Worm (Caenorhabditis elegans) whole organism, L4 larva: ENCODE measurements around the gene T16H12.9.

Source experiments
- F10B5.3 ChIP-seq: sonication (generic microtip); optimal IDR thresholded peaks from 2 replicates; lab custom pipeline; 2016; ENCODE audit warnings: mild to moderate bottlenecking, missing genetic modification characterization, missing compliant biosample characterization
- F44E2.7 ChIP-seq: fragments of 200-800 bp; sonication (Bioruptor generic); IDR thresholded peaks from 2 replicates; pipeline ENCODE4 v2.1.2; 2022; ENCODE audit warnings: missing genetic modification characterization, missing compliant biosample characterization
- R02D3.7 ChIP-seq: fragments of 150-350 bp; sonication (generic microtip); optimal IDR thresholded peaks from 3 replicates; lab custom pipeline; 2014; ENCODE audit warnings: missing biosample characterization, missing genetic modification characterization
- Y75B8A.6 ChIP-seq: fragments of 200-800 bp; sonication (Bioruptor generic); IDR thresholded peaks from 2 replicates; pipeline ENCODE4 v1.3.6; 2022; ENCODE audit warnings: missing genetic modification reagents, missing genetic modification characterization, missing compliant biosample characterization
- ceh-82 ChIP-seq: sonication (generic microtip); optimal IDR thresholded peaks from 2 replicates; lab custom pipeline; 2017; ENCODE audit warnings: missing biosample characterization, missing genetic modification characterization
- cey-2 ChIP-seq: sonication (generic microtip); optimal IDR thresholded peaks from 3 replicates; lab custom pipeline; 2017; ENCODE audit warnings: missing genetic modification characterization, mild to moderate bottlenecking, missing compliant biosample characterization, antibody characterized with exemption, borderline replicate concordance; ENCODE audit not compliant: insufficient read depth
- daf-16 ChIP-seq, 3 experiments: sonication (generic microtip); optimal IDR thresholded peaks; 2 replicates each; lab custom pipeline; 2016 to 2017; ENCODE audit warnings: missing genetic modification characterization in 3 of 3, missing genetic modification reagents in 3 of 3, mild to moderate bottlenecking in 2 of 3, missing compliant biosample characterization in 2 of 3, missing biosample characterization in 1 of 3, moderate library complexity in 1 of 3
- daf-19 ChIP-seq: fragments of 200-800 bp; sonication (Bioruptor generic); conservative IDR thresholded peaks from 2 replicates; pipeline ENCODE4 v1.3.6; 2022; ENCODE audit warnings: missing genetic modification characterization, missing compliant biosample characterization
- daf-8 ChIP-seq: fragments of 200-800 bp; sonication (Bioruptor generic); IDR thresholded peaks from 2 replicates; pipeline ENCODE4 v1.3.6; 2022; ENCODE audit warnings: missing genetic modification characterization, missing compliant biosample characterization
- dve-1 ChIP-seq: sonication (generic microtip); optimal IDR thresholded peaks from 2 replicates; lab custom pipeline; 2017; ENCODE audit warnings: antibody characterized with exemption, mild to moderate bottlenecking, missing genetic modification characterization, missing compliant biosample characterization; ENCODE audit not compliant: insufficient read depth
- egl-43 ChIP-seq: fragments of 200-800 bp; sonication (Bioruptor generic); IDR thresholded peaks from 2 replicates; pipeline ENCODE4 v1.3.6; 2022; ENCODE audit warnings: missing genetic modification reagents, missing genetic modification characterization, missing compliant biosample characterization
- fkh-10 ChIP-seq: fragments of 150-350 bp; optimal IDR thresholded peaks from 2 replicates; lab custom pipeline; 2014; ENCODE audit warnings: missing biosample characterization, missing genetic modification reagents, missing genetic modification characterization
- hlh-11 ChIP-seq: fragments of 200-800 bp; sonication (Bioruptor generic); optimal IDR thresholded peaks from 2 replicates; lab custom pipeline; 2018; ENCODE audit warnings: mild to moderate bottlenecking, missing genetic modification characterization, missing compliant biosample characterization
- hmg-1.1 ChIP-seq: fragments of 200-800 bp; sonication (Bioruptor generic); IDR thresholded peaks from 2 replicates; pipeline ENCODE4 v1.3.6; 2022; ENCODE audit warnings: missing genetic modification reagents, missing genetic modification characterization, missing compliant biosample characterization
- lin-13 ChIP-seq: fragments of 150-350 bp; optimal IDR thresholded peaks from 2 replicates; lab custom pipeline; 2014; ENCODE audit warnings: missing biosample characterization, missing genetic modification reagents, missing genetic modification characterization
- lin-29 ChIP-seq: fragments of 200-800 bp; sonication (Bioruptor generic); IDR thresholded peaks from 2 replicates; pipeline ENCODE4 v1.3.6; 2022; ENCODE audit warnings: missing genetic modification reagents, missing genetic modification characterization, missing compliant biosample characterization
- lir-3 ChIP-seq: sonication (generic microtip); optimal IDR thresholded peaks from 2 replicates; lab custom pipeline; 2016; ENCODE audit warnings: mild to moderate bottlenecking, missing genetic modification characterization, missing compliant biosample characterization
- lsy-2 ChIP-seq, 2 experiments: fragments of 150-350 bp in 1 of 2; sonication (generic microtip) in 1 of 2; optimal IDR thresholded peaks; 2 replicates each; lab custom pipeline; 2014 to 2017; ENCODE audit warnings: missing biosample characterization in 2 of 2, missing genetic modification characterization in 2 of 2
- madf-5 ChIP-seq, 2 experiments: fragments of 200-800 bp; sonication (Bioruptor generic); IDR thresholded peaks; 2 replicates each; pipeline ENCODE4 v1.3.6; 2022; ENCODE audit warnings: missing compliant biosample characterization in 2 of 2, missing genetic modification characterization in 2 of 2
- mes-2 ChIP-seq: sonication (generic microtip); optimal IDR thresholded peaks from 2 replicates; lab custom pipeline; 2016; ENCODE audit warnings: missing genotype, mild to moderate bottlenecking, missing genetic modification characterization, missing compliant biosample characterization; ENCODE audit not compliant: poor library complexity, severe bottlenecking
- mxl-3 ChIP-seq: fragments of 200-800 bp; sonication (Bioruptor generic); optimal IDR thresholded peaks from 2 replicates; lab custom pipeline; 2018; ENCODE audit warnings: mild to moderate bottlenecking, missing genetic modification characterization, missing compliant biosample characterization
- nhr-237 ChIP-seq: sonication (generic microtip); optimal IDR thresholded peaks from 2 replicates; lab custom pipeline; 2017; ENCODE audit warnings: missing biosample characterization, missing genetic modification characterization
- pha-4 ChIP-seq, 2 experiments: fragments of 150-350 bp in 1 of 2; fragments of 200-800 bp in 1 of 2; sonication (Bioruptor generic) in 1 of 2; IDR thresholded peaks in 1 of 2; optimal IDR thresholded peaks in 1 of 2; 2 replicates each; pipeline versions ENCODE4 v1.3.6 to Lab custom; 2014 to 2022; ENCODE audit warnings: missing genetic modification characterization in 2 of 2, missing genetic modification reagents in 2 of 2, missing biosample characterization in 1 of 2, missing compliant biosample characterization in 1 of 2
- rbr-2 ChIP-seq: sonication (generic microtip); optimal IDR thresholded peaks from 2 replicates; lab custom pipeline; 2016; ENCODE audit warnings: missing genotype, missing genetic modification characterization, missing compliant biosample characterization
- snpc-1.2 ChIP-seq: fragments of 200-800 bp; sonication (Bioruptor generic); IDR thresholded peaks from 2 replicates; pipeline ENCODE4 v1.3.6; 2022; ENCODE audit warnings: missing genetic modification reagents, missing genetic modification characterization, missing compliant biosample characterization
- snpc-4 ChIP-seq: fragments of 150-350 bp; optimal IDR thresholded peaks from 2 replicates; lab custom pipeline; 2014; ENCODE audit warnings: missing biosample characterization, missing genetic modification characterization
- spr-3 ChIP-seq: fragments of 200-800 bp; sonication (Bioruptor generic); optimal IDR thresholded peaks from 2 replicates; lab custom pipeline; 2018; ENCODE audit warnings: mild to moderate bottlenecking, missing genetic modification characterization, missing compliant biosample characterization
- tra-1 ChIP-seq: fragments of 200-800 bp; sonication (Bioruptor generic); IDR thresholded peaks from 2 replicates; pipeline ENCODE4 v1.3.6; 2022; ENCODE audit warnings: missing genetic modification reagents, missing genetic modification characterization, missing compliant biosample characterization
- unc-130 ChIP-seq: sonication (generic microtip); optimal IDR thresholded peaks from 2 replicates; lab custom pipeline; 2016; ENCODE audit warnings: missing genetic modification reagents, missing genetic modification characterization, missing compliant biosample characterization
- vab-7 ChIP-seq: fragments of 200-800 bp; sonication (Bioruptor generic); IDR thresholded peaks from 2 replicates; pipeline ENCODE4 v1.3.6; 2022; ENCODE audit warnings: missing genetic modification reagents, missing genetic modification characterization, missing compliant biosample characterization
- zfp-3 ChIP-seq: fragments of 200-800 bp; sonication (Bioruptor generic); conservative IDR thresholded peaks from 2 replicates; pipeline ENCODE4 v1.3.6; 2022; ENCODE audit warnings: missing genetic modification reagents, missing genetic modification characterization, missing compliant biosample characterization
- zip-11 ChIP-seq: fragments of 200-800 bp; sonication (Bioruptor generic); IDR thresholded peaks from 2 replicates; pipeline ENCODE4 v1.3.6; 2022; ENCODE audit warnings: missing genetic modification characterization, missing compliant biosample characterization
- ztf-7 ChIP-seq: fragments of 150-350 bp; optimal IDR thresholded peaks from 2 replicates; lab custom pipeline; 2014; ENCODE audit warnings: missing biosample characterization, missing genetic modification characterization

The T16H12.9 gene

DNA sequence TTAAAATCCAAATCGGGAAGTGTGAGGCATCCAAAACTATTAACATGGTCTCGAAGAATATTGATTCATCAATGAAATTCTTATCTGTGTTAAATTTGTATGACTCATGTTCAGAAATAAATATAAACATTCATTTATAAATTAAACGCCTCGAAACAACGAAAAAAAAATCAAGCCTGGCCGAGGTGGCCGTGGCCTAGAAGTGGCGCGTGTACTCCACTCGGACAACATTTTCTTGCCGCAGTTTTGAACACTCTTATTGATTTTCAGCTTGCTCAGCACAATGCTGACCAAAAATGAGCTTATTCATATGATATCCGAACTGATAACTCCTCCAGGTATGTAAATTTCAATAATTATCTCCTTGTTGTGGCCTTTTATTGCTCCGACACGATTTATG, 45.0 kb upstream of the T16H12.9 start, which contains the start of gene ekl-6 (continued):
- TF ChIP-seq rbr-2 (tag; lab: Kevin White, UChicago), result peak; percentile 28
- 0 out of 2 replicates have a peak, but pooled peaks have one; percentile 5 for TF ChIP-seq tra-1 (GFP tag; lab: Robert Waterston, UW)
- no peak for TF ChIP-seq pha-4 (GFP tag; IDR thresholded peaks at IDR 0.05; lab: Robert Waterston, UW)
- no peak for TF ChIP-seq pha-4 (tag; optimal IDR thresholded peaks at IDR 0.05; lab: Kevin White, UChicago)
- TF ChIP-seq, all 104 proteins: peak for 8

DNA sequence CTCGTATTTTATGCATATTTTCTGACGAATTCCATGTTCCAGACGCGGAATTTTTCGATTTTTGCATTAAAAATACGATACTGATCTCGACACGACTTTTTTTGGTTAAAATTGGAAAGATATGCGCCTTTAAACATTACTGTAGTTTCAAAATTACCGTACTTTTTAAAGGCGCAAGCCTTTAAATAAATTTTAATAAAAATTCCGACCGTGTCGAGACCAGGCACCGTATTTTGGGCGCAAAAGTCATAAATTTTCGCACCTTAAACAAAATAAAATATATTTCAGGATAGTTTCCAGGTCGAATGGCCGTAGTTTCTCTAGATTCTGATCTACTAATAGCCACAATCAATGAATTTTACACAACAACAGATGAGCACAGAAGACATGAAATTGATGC, 39.8 kb upstream of the T16H12.9 start, which contains the start of gene T16G12.6:
T16G12.6 (plus strand) TSS at position 301 of the 400 bp plus-strand sequence.
- no peak for TF ChIP-seq pha-4 (GFP tag; IDR thresholded peaks at IDR 0.05; lab: Robert Waterston, UW)
- no peak for TF ChIP-seq pha-4 (tag; optimal IDR thresholded peaks at IDR 0.05; lab: Kevin White, UChicago)
- TF ChIP-seq zfp-3 (GFP tag; lab: Robert Waterston, UW), result no peak
- no peak for TF ChIP-seq F10B5.3
- no peak for TF ChIP-seq daf-19
- TF ChIP-seq snpc-4 (tag; lab: Kevin White, UChicago), result no peak
- no peak for TF ChIP-seq R02D3.7 (tag; lab: Kevin White, UChicago)
- TF ChIP-seq unc-130, result no peak

DNA sequence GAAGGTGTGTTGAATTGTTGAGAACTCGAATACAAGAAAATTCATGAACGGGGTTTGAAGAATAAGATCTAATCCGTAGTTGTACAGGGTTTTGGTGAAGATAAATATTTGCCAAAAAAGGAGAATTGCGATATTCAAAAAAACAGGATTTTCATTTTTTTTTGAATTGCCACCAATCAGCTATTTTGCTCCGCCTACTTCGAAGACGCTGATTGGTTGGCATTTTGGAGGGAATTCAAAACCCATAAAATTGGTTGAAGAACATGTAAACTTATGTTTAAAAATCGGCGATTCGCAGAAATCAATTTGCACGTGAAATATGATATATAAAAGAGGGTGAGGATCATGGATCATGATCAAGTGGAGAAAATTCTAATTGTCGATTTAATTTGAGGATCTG, 33.1 kb upstream of the T16H12.9 start:
- TF ChIP-seq fkh-10 (GFP tag; lab: Kevin White, UChicago) (no peak), dve-1 (no peak), vab-7 (GFP tag; lab: Robert Waterston, UW) (no peak), ztf-7 (no peak), cey-2 (no peak), egl-43 (no peak), lir-3 (tag; lab: Kevin White, UChicago) (no peak), nhr-237 (no peak), rbr-2 (tag; lab: Kevin White, UChicago) (no peak), mes-2 (tag; lab: Kevin White, UChicago) (no peak), madf-5 (GFP tag; IDR thresholded peaks at IDR 0.05; lab: Robert Waterston, UW) (no peak), ceh-82 (tag; lab: Kevin White, UChicago) (no peak), hlh-11 (tag; lab: Kevin White, UChicago) (no peak), mxl-3 (GFP tag; lab: Kevin White, UChicago) (no peak), hmg-1.1 (GFP tag; lab: Robert Waterston, UW) (no peak), snpc-4 (tag; lab: Kevin White, UChicago) (no peak)

DNA sequence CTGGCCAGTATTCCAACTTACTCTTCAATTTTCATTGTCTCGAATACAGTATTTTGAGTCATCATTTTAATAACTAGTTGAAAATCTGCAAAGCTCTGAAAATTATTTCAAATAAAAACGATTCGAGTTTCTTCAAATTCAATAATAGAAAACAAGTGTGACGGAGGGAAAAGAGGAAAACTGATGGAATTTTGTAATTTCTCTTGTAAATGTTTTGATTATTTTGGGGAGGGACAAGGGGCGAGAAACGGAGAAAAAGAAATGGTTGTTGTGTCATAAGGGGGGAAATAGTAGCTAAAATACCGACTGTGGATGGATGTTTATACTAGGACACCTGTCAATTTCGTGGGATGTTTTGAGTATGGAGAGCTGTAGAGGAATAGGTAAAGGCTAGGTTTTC, 30.9 kb upstream of the T16H12.9 start, which contains the start of gene T16G12.9:
T16G12.9 (minus strand) TSS at position 101 of the 400 bp plus-strand sequence.
- TF ChIP-seq daf-16 (GFP tag; optimal IDR thresholded peaks at IDR 0.05; lab: Kevin White, UChicago) (no peak), daf-16 (tag; optimal IDR thresholded peaks at IDR 0.05; lab: Kevin White, UChicago) (no peak), zip-11 (GFP tag; lab: Robert Waterston, UW) (no peak), lin-29 (no peak), daf-8 (no peak), Y75B8A.6 (GFP tag; lab: Robert Waterston, UW) (no peak), mes-2 (tag; lab: Kevin White, UChicago) (no peak), lin-13 (GFP tag; lab: Kevin White, UChicago) (no peak), lsy-2 (tag; optimal IDR thresholded peaks at IDR 0.05; lab: Kevin White, UChicago) (no peak), spr-3 (GFP tag; lab: Kevin White, UChicago) (no peak), F44E2.7 (GFP tag; lab: Robert Waterston, UW) (no peak), snpc-1.2 (GFP tag; lab: Robert Waterston, UW) (no peak)
- TF ChIP-seq, all 104 proteins: peak for 0
